Worm (Caenorhabditis elegans) whole organism, L2 larva: Measurements from ENCODE around the gene F07H5.13.

Experiments
- ZK546.5 ChIP-seq: sonication (generic microtip); optimal IDR thresholded peaks from 2 replicates; lab custom pipeline; 2017; ENCODE audit warnings: missing biosample characterization, missing genetic modification characterization
- aly-2 ChIP-seq: fragments of 150-350 bp; optimal IDR thresholded peaks from 2 replicates; lab custom pipeline; 2014; ENCODE audit warnings: missing biosample characterization, missing genetic modification characterization
- ama-1 ChIP-seq: fragments of 150-350 bp; optimal IDR thresholded peaks from 2 replicates; lab custom pipeline; 2018; ENCODE audit warnings: inconsistent platforms
- blmp-1 ChIP-seq: sonication (generic microtip); optimal IDR thresholded peaks from 2 replicates; lab custom pipeline; 2017; ENCODE audit warnings: missing genetic modification characterization, mild to moderate bottlenecking, missing compliant biosample characterization, antibody characterized with exemption, moderate library complexity; ENCODE audit not compliant: insufficient read depth
- lin-13 ChIP-seq: fragments of 150-350 bp; optimal IDR thresholded peaks from 2 replicates; lab custom pipeline; 2014; ENCODE audit warnings: missing biosample characterization, missing genetic modification reagents, missing genetic modification characterization
- mab-5 ChIP-seq: fragments of 150-350 bp; optimal IDR thresholded peaks from 2 replicates; lab custom pipeline; 2014; ENCODE audit warnings: missing biosample characterization, missing genetic modification characterization
- mdl-1 ChIP-seq, 2 experiments: fragments of 150-350 bp in 1 of 2; sonication (generic microtip) in 1 of 2; optimal IDR thresholded peaks; 2 replicates each; lab custom pipeline; 2017; ENCODE audit warnings: missing biosample characterization in 2 of 2, missing genetic modification characterization in 2 of 2
- nhr-12 ChIP-seq: fragments of 150-350 bp; optimal IDR thresholded peaks from 2 replicates; lab custom pipeline; 2014; ENCODE audit warnings: missing biosample characterization, missing genetic modification characterization
- snpc-4 ChIP-seq: fragments of 150-350 bp; optimal IDR thresholded peaks from 2 replicates; lab custom pipeline; 2014; ENCODE audit warnings: missing biosample characterization, missing genetic modification characterization
- unc-55 ChIP-seq: fragments of 150-350 bp; sonication (generic microtip); optimal IDR thresholded peaks from 3 replicates; lab custom pipeline; 2014; ENCODE audit warnings: missing biosample characterization, missing genetic modification reagents, missing genetic modification characterization
- ztf-11 ChIP-seq: sonication (generic microtip); optimal IDR thresholded peaks from 2 replicates; lab custom pipeline; 2017; ENCODE audit warnings: missing biosample characterization, missing genetic modification characterization

ce11 chrII:8812346-8812745 is 22.0 kb downstream of the F07H5.13 start:
- TF ChIP-seq ZK546.5 (tag; lab: Kevin White, UChicago) (no peak), snpc-4 (tag; lab: Kevin White, UChicago) (no peak), mdl-1 (tag; optimal IDR thresholded peaks at IDR 0.05; lab: Kevin White, UChicago) (no peak), ama-1 (lab: Kevin White, UChicago) (peak; percentile 42), lin-13 (no peak), blmp-1 (no peak), nhr-12 (tag; lab: Kevin White, UChicago) (no peak), unc-55 (GFP tag; lab: Kevin White, UChicago) (no peak), mab-5 (tag; lab: Kevin White, UChicago) (no peak), ztf-11 (tag; lab: Kevin White, UChicago) (no peak), aly-2 (tag; lab: Kevin White, UChicago) (no peak)
